Worm (Caenorhabditis elegans): ENCODE measurements around the gene parp-2.

DNA sequence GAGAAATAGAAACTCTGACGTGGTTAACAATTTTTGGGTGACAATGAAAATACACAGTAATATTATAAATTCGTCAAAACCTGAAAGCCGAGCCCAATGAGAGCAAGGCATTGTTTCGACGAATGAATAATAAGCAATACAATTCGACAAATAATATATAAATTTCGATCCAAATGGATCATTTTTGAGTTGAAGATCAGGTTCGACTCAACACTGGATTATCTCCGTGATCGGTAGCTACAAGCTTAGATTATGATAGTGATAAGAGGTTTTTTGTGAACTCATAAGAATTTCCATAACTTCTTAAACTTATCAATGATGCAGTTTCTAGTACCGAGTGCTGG is 25.0 kb downstream of the parp-2 start:
- TF ChIP-seq elt-4 (tag; optimal IDR thresholded peaks at IDR 0.05) (no peak), lim-6 (tag; optimal IDR thresholded peaks at IDR 0.05) (no peak), ama-1 (optimal IDR thresholded peaks at IDR 0.05) (no peak), mec-3 (tag; optimal IDR thresholded peaks at IDR 0.05; ENCODE audit: borderline replicate concordance) (no peak), sox-4 (tag; optimal IDR thresholded peaks at IDR 0.05) (no peak), sdc-2 (tag; optimal IDR thresholded peaks at IDR 0.05) (no peak), dve-1 (tag; optimal IDR thresholded peaks at IDR 0.05) (no peak), npax-4 (tag; optimal IDR thresholded peaks at IDR 0.05) (no peak), fkh-6 (tag; optimal IDR thresholded peaks at IDR 0.05) (no peak), ceh-34 (tag; optimal IDR thresholded peaks at IDR 0.05) (no peak), pqm-1 (tag; optimal IDR thresholded peaks at IDR 0.05) (no peak), pha-4 (tag; optimal IDR thresholded peaks at IDR 0.05) (no peak), unc-55 (GFP tag; optimal IDR thresholded peaks at IDR 0.05) (no peak)
